Worm (Caenorhabditis elegans): Measurements from ENCODE around the gene dmsr-7.

The dmsr-7 gene

DNA sequence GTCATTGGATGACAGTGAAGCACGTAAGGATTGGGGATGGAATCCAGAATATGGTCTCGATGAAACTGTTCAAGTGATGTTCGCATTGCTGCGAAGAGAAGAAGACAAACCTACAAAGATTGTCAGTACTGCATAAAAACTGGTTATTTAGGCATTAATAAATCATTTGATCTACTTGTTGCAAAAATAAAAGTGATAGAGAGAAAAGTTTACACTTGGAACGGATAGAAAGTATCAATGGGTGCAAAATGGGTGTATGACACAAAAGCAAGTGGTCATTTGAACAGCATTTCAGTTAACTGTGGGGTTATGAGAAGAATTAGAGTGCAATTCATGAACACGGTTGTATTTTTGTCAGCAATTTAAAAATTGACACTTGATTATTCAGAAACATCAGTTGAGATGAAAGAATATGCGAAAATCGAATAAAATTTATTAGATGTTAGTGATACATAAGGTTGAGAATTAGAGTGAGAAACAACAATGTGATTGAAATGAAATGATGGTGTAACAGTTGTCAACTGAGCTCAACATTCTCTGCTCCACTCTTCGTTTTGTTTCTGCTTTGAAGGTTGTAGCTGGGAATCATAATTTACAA, 7.8 kb downstream of the dmsr-7 start, which contains the start of gene F08F3.10 (continued):
- TF ChIP-seq unc-62 (GFP tag; optimal IDR thresholded peaks at IDR 0.05) (no peak), efl-1 (optimal IDR thresholded peaks at IDR 0.05) (no peak), efl-1 (GFP tag; optimal IDR thresholded peaks at IDR 0.05 in 1 of 2) (peak in 1 of 2 experiments; percentile 61), skn-1 (tag; optimal IDR thresholded peaks at IDR 0.05) (no peak), ets-5 (GFP tag; IDR thresholded peaks at IDR 0.05) (no peak), ama-1 (optimal IDR thresholded peaks at IDR 0.05) (no peak), grh-1 (GFP tag; IDR thresholded peaks at IDR 0.05) (peak; percentile 27; the same call in 1 of the 2 replicates), nhr-237 (tag; optimal IDR thresholded peaks at IDR 0.05) (no peak), alr-1 (tag; optimal IDR thresholded peaks at IDR 0.05; ENCODE audit: borderline replicate concordance) (no peak), sox-4 (tag; optimal IDR thresholded peaks at IDR 0.05) (no peak), hlh-17 (GFP tag; optimal IDR thresholded peaks at IDR 0.05; ENCODE audit: borderline replicate concordance) (no peak), irx-1 (tag; optimal IDR thresholded peaks at IDR 0.05) (no peak), ztf-11 (tag; optimal IDR thresholded peaks at IDR 0.05) (no peak), pax-3 (tag; optimal IDR thresholded peaks at IDR 0.05) (no peak), nhr-20 (tag; optimal IDR thresholded peaks at IDR 0.05) (peak; percentile 41), C16A3.4 (tag; optimal IDR thresholded peaks at IDR 0.05) (no peak), snpc-4 (tag; optimal IDR thresholded peaks at IDR 0.05) (no peak), rnt-1 (tag; optimal IDR thresholded peaks at IDR 0.05) (no peak), ceh-82 (tag; optimal IDR thresholded peaks at IDR 0.05) (no peak), sptf-1 (tag; optimal IDR thresholded peaks at IDR 0.05) (no peak), lir-3 (tag; optimal IDR thresholded peaks at IDR 0.05; ENCODE audit: poor library complexity) (no peak), fkh-10 (GFP tag; optimal IDR thresholded peaks at IDR 0.05) (no peak), mdl-1 (tag; optimal IDR thresholded peaks at IDR 0.05) (no peak), unc-98 (GFP tag; IDR thresholded peaks at IDR 0.05) (no peak), vab-15 (tag; optimal IDR thresholded peaks at IDR 0.05) (no peak), nhr-76 (tag; optimal IDR thresholded peaks at IDR 0.05) (no peak), nhr-85 (tag) (peak; percentile 79), nhr-77 (tag; optimal IDR thresholded peaks at IDR 0.05) (no peak), nhr-12 (tag; optimal IDR thresholded peaks at IDR 0.05) (no peak), tbx-2 (tag; optimal IDR thresholded peaks at IDR 0.05) (no peak), elt-2 (tag; optimal IDR thresholded peaks at IDR 0.05) (no peak), nhr-11 (tag; optimal IDR thresholded peaks at IDR 0.05) (no peak), ceh-90 (tag; optimal IDR thresholded peaks at IDR 0.05) (no peak), pag-3 (tag; optimal IDR thresholded peaks at IDR 0.05; ENCODE audit: borderline replicate concordance, insufficient read depth) (no peak), isw-1 (GFP tag; IDR thresholded peaks at IDR 0.05) (no peak), nhr-90 (tag; optimal IDR thresholded peaks at IDR 0.05; ENCODE audit: poor library complexity) (peak; percentile 7), mab-9 (GFP tag; IDR thresholded peaks at IDR 0.05) (no peak), fkh-4 (tag; optimal IDR thresholded peaks at IDR 0.05; ENCODE audit: borderline replicate concordance) (no peak), efl-3 (GFP tag; optimal IDR thresholded peaks at IDR 0.05) (no peak), hpl-2 (GFP tag; optimal IDR thresholded peaks at IDR 0.05) (no peak), ceh-63 (GFP tag; optimal IDR thresholded peaks at IDR 0.05) (no peak), dsc-1 (tag; optimal IDR thresholded peaks at IDR 0.05) (no peak)

DNA sequence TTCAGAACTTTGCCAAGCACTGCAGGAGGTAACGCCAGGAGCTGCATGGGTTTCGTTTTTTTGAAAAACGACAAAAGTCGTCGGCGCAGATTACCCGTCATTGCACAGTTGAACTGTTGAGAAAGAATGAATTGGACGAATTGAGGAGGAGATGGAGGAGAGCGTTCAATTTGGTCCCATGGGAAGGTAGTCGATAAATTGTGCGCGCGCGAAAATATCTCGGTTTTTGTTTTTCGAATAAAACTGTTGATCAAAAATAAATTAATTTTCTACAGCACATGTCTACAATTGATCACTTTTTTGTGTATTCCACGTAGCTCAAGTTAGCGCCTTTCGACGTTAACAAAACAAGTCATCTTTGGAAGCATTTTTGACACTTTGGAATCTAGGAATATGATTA, 14.8 kb downstream of the dmsr-7 start, which contains the start of gene F08F3.6:
F08F3.6 (minus strand) TSS at position 153 of the 400 bp plus-strand sequence.
- TF ChIP-seq nhr-19 (GFP tag; conservative IDR thresholded peaks at IDR 0.05) (no peak), elt-2 (tag; optimal IDR thresholded peaks at IDR 0.05) (no peak), mab-9 (GFP tag; IDR thresholded peaks at IDR 0.05) (no peak), elt-3 (tag; optimal IDR thresholded peaks at IDR 0.05) (no peak), hlh-4 (tag; optimal IDR thresholded peaks at IDR 0.05) (no peak), ces-1 (GFP tag; optimal IDR thresholded peaks at IDR 0.05) (no peak), pqm-1 (tag; optimal IDR thresholded peaks at IDR 0.05) (no peak)

Data from whole organism, L1 larva.